Fruit fly (Drosophila melanogaster): Measurements from ENCODE around the gene CG15177.

Gene CG15177

DNA sequence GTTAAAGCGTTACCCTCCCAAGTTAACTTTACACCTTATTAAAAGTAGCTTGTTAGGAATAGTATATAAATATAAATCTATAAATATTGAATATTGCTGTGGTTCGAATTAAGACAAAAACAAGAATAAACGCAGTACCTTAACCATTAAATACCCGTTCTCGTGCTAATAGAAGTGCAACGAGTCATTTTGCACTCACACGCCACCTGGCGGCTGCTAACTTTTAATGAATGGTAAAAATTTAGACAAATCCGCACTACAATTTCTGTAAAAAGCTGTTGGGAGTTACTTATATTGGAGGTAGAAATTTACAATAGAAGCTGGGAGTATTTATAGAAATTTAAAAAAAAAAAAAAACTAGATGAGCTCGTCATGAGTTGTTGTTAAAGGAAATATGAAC is 24.0 kb downstream of the CG15177 start:
- TF ChIP-seq CG15710 (tag; optimal IDR thresholded peaks at IDR 0.05), result no peak
- no peak for TF ChIP-seq CG8301 (tag; optimal IDR thresholded peaks at IDR 0.05)
- TF ChIP-seq Snoo (tag; optimal IDR thresholded peaks at IDR 0.05), result no peak
- no peak for TF ChIP-seq CG10348 (GFP tag; IDR thresholded peaks at IDR 0.05)
- no peak for TF ChIP-seq rn (GFP tag; IDR thresholded peaks at IDR 0.05)
- TF ChIP-seq CG4496 (GFP tag; IDR thresholded peaks at IDR 0.05), result no peak
- no peak for TF ChIP-seq CG17806 (tag; optimal IDR thresholded peaks at IDR 0.05)
- no peak for TF ChIP-seq fd96Ca (GFP tag; IDR thresholded peaks at IDR 0.05)
- no peak for TF ChIP-seq Ets98B (GFP tag; IDR thresholded peaks at IDR 0.05)
- TF ChIP-seq Pif1B (GFP tag; optimal IDR thresholded peaks at IDR 0.05), result no peak
- TF ChIP-seq CG8159 (tag; optimal IDR thresholded peaks at IDR 0.05), result no peak
- TF ChIP-seq CG14655 (GFP tag; optimal IDR thresholded peaks at IDR 0.05), result no peak

DNA sequence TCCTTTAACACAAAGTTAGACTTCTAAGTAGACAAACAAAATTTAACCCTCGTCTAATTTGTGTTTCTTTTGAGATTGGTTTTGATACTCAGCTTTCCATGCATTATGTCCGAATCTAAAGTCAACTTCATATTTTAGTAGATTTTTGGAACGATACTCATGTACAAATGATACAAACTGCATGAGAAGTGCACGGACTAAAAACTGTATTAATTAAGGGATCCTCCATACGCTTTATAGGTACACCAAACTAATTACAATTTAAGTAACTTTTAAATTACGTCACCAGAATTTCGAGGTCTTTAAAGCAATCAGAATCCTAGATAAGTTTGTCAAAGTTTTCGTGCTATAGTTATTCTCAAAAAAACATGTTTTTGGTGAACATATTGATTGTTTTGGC is 28.2 kb downstream of the CG15177 start, which contains the start of gene CG31482:
Gene CG31482, plus strand, starts transcription at position 301 of the 400 bp plus-strand sequence.
- TF ChIP-seq CG17806 (tag; optimal IDR thresholded peaks at IDR 0.05) (no peak), Ets98B (GFP tag; IDR thresholded peaks at IDR 0.05) (no peak), CG15710 (tag; optimal IDR thresholded peaks at IDR 0.05) (no peak), CG13204 (GFP tag; optimal IDR thresholded peaks at IDR 0.05) (no peak), gl (tag; optimal IDR thresholded peaks at IDR 0.05) (no peak), CG32121 (GFP tag; IDR thresholded peaks at IDR 0.05) (no peak)

dm6 chr3R:6597922-6598321 is 31.2 kb downstream of the CG15177 start, which contains the start of gene CG1138:
Gene CG1138 (minus strand): TSS chr3R:6598022.
- TF ChIP-seq CG8301 (tag; optimal IDR thresholded peaks at IDR 0.05), result no peak
- no peak for TF ChIP-seq fd96Ca (GFP tag; IDR thresholded peaks at IDR 0.05)
- TF ChIP-seq Pif1B (GFP tag; optimal IDR thresholded peaks at IDR 0.05), result no peak
- TF ChIP-seq rn (GFP tag; IDR thresholded peaks at IDR 0.05), result no peak
- no peak for TF ChIP-seq CG32121 (GFP tag; IDR thresholded peaks at IDR 0.05)
- TF ChIP-seq CG13204 (GFP tag; optimal IDR thresholded peaks at IDR 0.05), result no peak
- no peak for TF ChIP-seq CG12605 (GFP tag; IDR thresholded peaks at IDR 0.05)

DNA sequence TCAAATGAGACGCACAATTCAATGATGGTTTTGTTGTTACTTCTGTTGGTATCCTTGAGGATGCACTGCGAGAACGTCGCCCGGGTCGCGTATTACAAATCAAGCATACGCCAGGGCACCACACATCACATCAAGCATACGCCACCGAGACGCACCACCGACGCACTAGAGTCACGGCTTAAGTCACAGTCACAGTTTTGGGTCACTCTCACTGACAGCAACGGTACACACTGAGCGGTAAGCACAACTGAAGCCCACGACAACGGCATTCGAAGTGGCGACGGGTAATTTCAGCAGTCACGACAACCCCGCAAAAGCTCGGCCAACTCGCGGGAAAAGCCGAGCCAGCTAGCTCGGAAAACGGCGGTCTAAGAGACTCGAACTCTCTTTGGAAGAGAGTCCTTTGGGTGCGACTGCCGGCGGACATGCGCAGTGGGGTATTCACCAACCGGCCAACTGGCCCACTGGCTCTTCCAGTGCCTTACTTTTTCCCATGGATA is 36.0 kb downstream of the CG15177 start, which contains the start of gene dpr11:
Gene dpr11, minus strand, starts transcription at position 263 of the 500 bp plus-strand sequence.
- TF ChIP-seq CG8159 (tag; optimal IDR thresholded peaks at IDR 0.05) (no peak), CG12605 (GFP tag; IDR thresholded peaks at IDR 0.05) (no peak), Ets98B (GFP tag; IDR thresholded peaks at IDR 0.05) (no peak), CG9948 (tag; optimal IDR thresholded peaks at IDR 0.05) (no peak), D1 (tag; optimal IDR thresholded peaks at IDR 0.05) (no peak), gl (tag; optimal IDR thresholded peaks at IDR 0.05) (no peak), CG32121 (GFP tag; IDR thresholded peaks at IDR 0.05) (no peak), Snoo (tag; optimal IDR thresholded peaks at IDR 0.05) (no peak), CG10348 (GFP tag; IDR thresholded peaks at IDR 0.05) (no peak), CG34367 (tag; optimal IDR thresholded peaks at IDR 0.05) (no peak)

DNA sequence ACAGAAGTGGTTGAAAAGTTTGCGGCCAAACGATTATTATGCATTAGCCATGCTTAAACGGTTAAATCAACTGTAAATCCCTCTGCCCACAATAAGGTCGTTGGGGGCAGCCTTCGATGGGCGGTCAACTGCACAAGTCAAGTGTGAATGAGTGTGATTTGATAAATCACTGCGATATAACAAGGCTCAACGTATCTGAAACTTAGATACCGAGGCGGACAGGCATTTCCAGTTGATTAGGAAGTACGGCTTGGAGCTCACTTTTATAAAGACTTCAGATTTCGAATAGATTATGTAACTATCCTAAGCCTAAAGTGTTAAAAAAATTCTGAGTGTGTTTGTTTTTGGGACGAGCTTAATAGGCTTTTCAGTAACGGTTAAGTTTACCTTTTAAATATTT is 48.6 kb downstream of the CG15177 start, which contains the start of gene CG2336:
Gene CG2336, plus strand, starts transcription at position 301 of the 400 bp plus-strand sequence.
- TF ChIP-seq Ets98B (GFP tag; IDR thresholded peaks at IDR 0.05) (no peak), CG10348 (GFP tag; IDR thresholded peaks at IDR 0.05) (no peak), CG15710 (tag; optimal IDR thresholded peaks at IDR 0.05) (no peak), gl (tag; optimal IDR thresholded peaks at IDR 0.05) (no peak), CG8301 (tag; optimal IDR thresholded peaks at IDR 0.05) (no peak), CG32121 (GFP tag; IDR thresholded peaks at IDR 0.05) (no peak), EcR (GFP tag; optimal IDR thresholded peaks at IDR 0.05) (no peak), CG17806 (tag; optimal IDR thresholded peaks at IDR 0.05) (no peak), CG9948 (tag; optimal IDR thresholded peaks at IDR 0.05) (no peak), CG34367 (tag; optimal IDR thresholded peaks at IDR 0.05) (no peak), CG12605 (GFP tag; IDR thresholded peaks at IDR 0.05) (no peak), CG4496 (GFP tag; IDR thresholded peaks at IDR 0.05) (no peak), D1 (tag; optimal IDR thresholded peaks at IDR 0.05) (no peak), rn (GFP tag; IDR thresholded peaks at IDR 0.05) (no peak), CG13204 (GFP tag; optimal IDR thresholded peaks at IDR 0.05) (no peak), Pif1B (GFP tag; optimal IDR thresholded peaks at IDR 0.05) (no peak), Pif1A (GFP tag; optimal IDR thresholded peaks at IDR 0.05) (no peak), Snoo (tag; optimal IDR thresholded peaks at IDR 0.05) (no peak), CG8159 (tag; optimal IDR thresholded peaks at IDR 0.05) (no peak), CG14655 (GFP tag; optimal IDR thresholded peaks at IDR 0.05) (no peak)
